Worm (Caenorhabditis elegans) whole organism, L3 larva: ENCODE results near the gene gst-16.

Source experiments
- ceh-82 ChIP-seq: fragments of 150-350 bp; optimal IDR thresholded peaks from 2 replicates; lab custom pipeline; 2014; ENCODE audit warnings: missing biosample characterization, missing genetic modification characterization
- mdl-1 ChIP-seq: fragments of 150-350 bp; optimal IDR thresholded peaks from 2 replicates; lab custom pipeline; 2014; ENCODE audit warnings: missing biosample characterization, missing genetic modification characterization
- nhr-11 ChIP-seq: fragments of 150-350 bp; optimal IDR thresholded peaks from 2 replicates; lab custom pipeline; 2014; ENCODE audit warnings: missing biosample characterization, missing genetic modification characterization
- nhr-77 ChIP-seq: fragments of 150-350 bp; optimal IDR thresholded peaks from 2 replicates; lab custom pipeline; 2014; ENCODE audit warnings: missing biosample characterization, missing genetic modification characterization
- skn-1 ChIP-seq: fragments of 150-350 bp; optimal IDR thresholded peaks from 2 replicates; lab custom pipeline; 2014; ENCODE audit warnings: missing biosample characterization, missing genetic modification characterization
- snpc-4 ChIP-seq: fragments of 150-350 bp; optimal IDR thresholded peaks from 2 replicates; lab custom pipeline; 2014; ENCODE audit warnings: missing biosample characterization, missing genetic modification characterization
- ztf-4 ChIP-seq: fragments of 150-350 bp; optimal IDR thresholded peaks from 2 replicates; lab custom pipeline; 2014; ENCODE audit warnings: missing biosample characterization, missing genetic modification characterization

DNA sequence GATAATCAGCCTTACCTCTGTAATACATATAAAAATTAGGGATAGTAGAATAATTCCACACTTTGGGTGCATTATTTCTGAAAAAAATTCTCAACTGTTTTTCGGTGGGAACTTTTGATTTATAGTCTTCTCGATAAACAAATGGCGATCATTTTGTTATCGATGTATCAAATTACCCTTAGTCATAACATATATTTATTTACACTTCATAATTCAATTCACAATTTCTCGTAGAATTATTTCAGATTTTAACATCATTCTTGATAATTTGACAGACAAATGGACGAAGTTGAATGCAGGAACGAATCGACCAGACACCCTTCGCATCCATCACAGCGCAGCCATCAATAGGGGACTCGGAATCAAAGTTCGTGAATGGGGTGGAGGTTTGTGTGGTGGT, 33.8 kb downstream of the gst-16 start, which contains the start of gene clec-145:
- TF ChIP-seq nhr-11 (tag; lab: Kevin White, UChicago) (no peak), nhr-77 (tag; lab: Kevin White, UChicago) (no peak), mdl-1 (tag; lab: Kevin White, UChicago) (no peak), snpc-4 (no peak), skn-1 (no peak), ztf-4 (tag; lab: Kevin White, UChicago) (no peak), ceh-82 (tag; lab: Kevin White, UChicago) (no peak)
